Fruit fly (Drosophila melanogaster) S2 (cell line): Measurements from ENCODE around the gene JIL-1.

Experiments
- CG8478 ChIP-seq: fragments of >200 bp; optimal IDR thresholded peaks from 2 replicates; lab custom pipeline; 2018
- CTCF ChIP-seq, 2 experiments: fragments of >200 bp; optimal IDR thresholded peaks; 2 replicates each; lab custom pipeline; 2018

dm6 chr3L:11102930-11103329 lies 9.9 kb upstream of the JIL-1 start, which contains the start of gene Elo68alpha:
- TF ChIP-seq CG8478 (lab: Kevin White, UChicago) = no peak
- no peak for TF ChIP-seq CTCF (optimal IDR thresholded peaks at IDR 0.05; lab: Kevin White, UChicago)
